Fruit fly (Drosophila melanogaster) whole organism, pupa: ENCODE data around the gene cDIP.

Experiments used
- CG10348 ChIP-seq: fragments of 200-800 bp; sonication (Bioruptor generic); IDR thresholded peaks from 2 replicates; pipeline ENCODE4 v1.3.6; 2022; ENCODE audit warnings: missing biosample characterization, missing genetic modification characterization
- CG12605 ChIP-seq: fragments of 200-800 bp; sonication (Bioruptor generic); IDR thresholded peaks from 2 replicates; pipeline ENCODE4 v1.3.6; 2022; ENCODE audit warnings: missing biosample characterization, missing genetic modification characterization
- CG13204 ChIP-seq: fragments of 200-800 bp; sonication (Bioruptor generic); optimal IDR thresholded peaks from 2 replicates; lab custom pipeline; 2018; ENCODE audit warnings: missing biosample characterization, mild to moderate bottlenecking, missing genetic modification characterization, moderate library complexity
- CG14655 ChIP-seq: fragments of 200-800 bp; sonication (Bioruptor generic); optimal IDR thresholded peaks from 3 replicates; lab custom pipeline; 2017; ENCODE audit warnings: mild to moderate bottlenecking, missing biosample characterization, missing genetic modification reagents, missing genetic modification characterization
- CG15710 ChIP-seq: fragments of 200-800 bp; sonication (Bioruptor generic); optimal IDR thresholded peaks from 2 replicates; lab custom pipeline; 2018; ENCODE audit warnings: missing biosample characterization, mild to moderate bottlenecking, missing genetic modification characterization, moderate library complexity
- CG17806 ChIP-seq: fragments of 200-800 bp; sonication (Bioruptor generic); optimal IDR thresholded peaks from 2 replicates; lab custom pipeline; 2018; ENCODE audit warnings: missing biosample characterization, mild to moderate bottlenecking, missing genetic modification characterization, moderate library complexity
- CG32121 ChIP-seq: fragments of 200-800 bp; sonication (Bioruptor generic); IDR thresholded peaks from 2 replicates; pipeline ENCODE4 v1.3.6; 2022; ENCODE audit warnings: missing biosample characterization, missing genetic modification characterization
- CG34367 ChIP-seq: fragments of 200-800 bp; sonication (Bioruptor generic); optimal IDR thresholded peaks from 2 replicates; lab custom pipeline; 2018; ENCODE audit warnings: missing biosample characterization, mild to moderate bottlenecking, missing genetic modification characterization
- CG4496 ChIP-seq: fragments of 200-800 bp; sonication (Bioruptor generic); IDR thresholded peaks from 3 replicates; pipeline ENCODE4 v1.3.6; 2022; ENCODE audit warnings: missing biosample characterization, missing genetic modification characterization
- CG8159 ChIP-seq: fragments of 200-800 bp; sonication (Bioruptor generic); optimal IDR thresholded peaks from 3 replicates; lab custom pipeline; 2018; ENCODE audit warnings: missing biosample characterization, mild to moderate bottlenecking, missing genetic modification characterization, moderate library complexity
- CG8301 ChIP-seq: fragments of 200-800 bp; sonication (Bioruptor generic); optimal IDR thresholded peaks from 2 replicates; lab custom pipeline; 2018; ENCODE audit warnings: missing biosample characterization, mild to moderate bottlenecking, missing genetic modification characterization
- CG9948 ChIP-seq: fragments of 200-800 bp; sonication (Bioruptor generic); optimal IDR thresholded peaks from 2 replicates; lab custom pipeline; 2018; ENCODE audit warnings: missing biosample characterization, mild to moderate bottlenecking, missing genetic modification characterization, moderate library complexity
- D1 ChIP-seq: fragments of 200-800 bp; sonication (Bioruptor generic); optimal IDR thresholded peaks from 2 replicates; lab custom pipeline; 2018; ENCODE audit warnings: missing biosample characterization, mild to moderate bottlenecking, missing genetic modification characterization, moderate library complexity
- EcR ChIP-seq: fragments of 200-800 bp; sonication (Bioruptor generic); optimal IDR thresholded peaks from 3 replicates; lab custom pipeline; 2019; ENCODE audit warnings: missing biosample characterization, missing genetic modification characterization, mild to moderate bottlenecking, moderate library complexity, missing genetic modification reagents
- Ets98B ChIP-seq: fragments of 200-800 bp; sonication (Bioruptor generic); IDR thresholded peaks from 2 replicates; pipeline ENCODE4 v1.3.6; 2022; ENCODE audit warnings: missing biosample characterization, missing genetic modification characterization
- Pif1A ChIP-seq: fragments of 200-800 bp; sonication (Bioruptor generic); optimal IDR thresholded peaks from 3 replicates; lab custom pipeline; 2016; ENCODE audit warnings: missing biosample characterization, missing genetic modification characterization
- Pif1B ChIP-seq: fragments of 200-800 bp; sonication (Bioruptor generic); optimal IDR thresholded peaks from 3 replicates; lab custom pipeline; 2016; ENCODE audit warnings: missing biosample characterization, missing genetic modification characterization
- Snoo ChIP-seq: fragments of 200-800 bp; sonication (Bioruptor generic); optimal IDR thresholded peaks from 3 replicates; lab custom pipeline; 2017; ENCODE audit warnings: missing biosample characterization, mild to moderate bottlenecking, missing genetic modification characterization, inconsistent platforms
- fd96Ca ChIP-seq: fragments of 200-800 bp; sonication (Bioruptor generic); IDR thresholded peaks from 3 replicates; pipeline ENCODE4 v1.3.6; 2022; ENCODE audit warnings: missing biosample characterization, missing genetic modification characterization
- gl ChIP-seq: fragments of 200-800 bp; sonication (Bioruptor generic); optimal IDR thresholded peaks from 2 replicates; lab custom pipeline; 2018; ENCODE audit warnings: missing biosample characterization, mild to moderate bottlenecking, missing genetic modification characterization
- rn ChIP-seq: fragments of 200-800 bp; sonication (Bioruptor generic); IDR thresholded peaks from 2 replicates; pipeline ENCODE4 v1.3.6; 2022; ENCODE audit warnings: missing biosample characterization, missing genetic modification characterization

cDIP gene

DNA sequence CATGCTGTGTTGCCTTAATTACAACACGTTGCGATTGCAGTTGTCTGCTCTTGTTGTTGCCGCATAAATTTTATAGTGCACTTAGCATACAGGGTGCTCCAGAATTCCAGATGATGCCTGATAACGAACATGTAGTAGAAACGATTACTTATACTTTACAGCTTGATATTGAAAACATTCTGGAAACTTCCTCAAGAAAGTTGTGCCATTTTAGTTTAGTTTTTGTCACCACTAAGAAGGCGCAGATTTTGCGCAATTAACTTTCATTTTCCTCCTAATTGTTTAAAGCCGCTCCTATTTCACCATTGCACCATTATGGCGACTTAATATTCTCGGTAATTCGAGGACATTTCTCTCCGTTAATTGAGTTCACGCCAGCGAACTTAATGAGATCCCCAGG, 31.4 kb upstream of the cDIP start:
- no peak for TF ChIP-seq gl (tag; lab: Kevin White, UChicago)
- TF ChIP-seq CG34367 (tag; lab: Kevin White, UChicago), result no peak
- TF ChIP-seq CG8159 (tag; lab: Kevin White, UChicago), result peak; percentile 46
- no peak for TF ChIP-seq D1 (tag; lab: Kevin White, UChicago)
- TF ChIP-seq Ets98B (GFP tag; lab: Robert Waterston, UW), result no peak
- peak; percentile 22 for TF ChIP-seq CG13204
- no peak for TF ChIP-seq CG10348 (GFP tag; lab: Robert Waterston, UW)
- no peak for TF ChIP-seq CG8301 (tag; lab: Kevin White, UChicago)
- peak; percentile 31 for TF ChIP-seq CG9948 (tag; lab: Kevin White, UChicago)
- TF ChIP-seq Pif1A, result peak; percentile 4
- TF ChIP-seq CG32121 (GFP tag; lab: Robert Waterston, UW), result no peak
- peak; percentile 37 for TF ChIP-seq CG15710 (tag; lab: Kevin White, UChicago)
- no peak for TF ChIP-seq rn (GFP tag; lab: Robert Waterston, UW)
- no peak for TF ChIP-seq CG4496 (GFP tag; lab: Robert Waterston, UW)
- TF ChIP-seq CG17806 (tag; lab: Kevin White, UChicago), result peak; percentile 30
- TF ChIP-seq fd96Ca, result no peak
- TF ChIP-seq EcR (GFP tag; lab: Kevin White, UChicago), result no peak
- TF ChIP-seq CG14655 (GFP tag; lab: Kevin White, UChicago), result no peak
- TF ChIP-seq Pif1B (GFP tag; lab: Kevin White, UChicago), result peak; percentile 5
- no peak for TF ChIP-seq Snoo
- no peak for TF ChIP-seq CG12605 (GFP tag; lab: Robert Waterston, UW)

DNA sequence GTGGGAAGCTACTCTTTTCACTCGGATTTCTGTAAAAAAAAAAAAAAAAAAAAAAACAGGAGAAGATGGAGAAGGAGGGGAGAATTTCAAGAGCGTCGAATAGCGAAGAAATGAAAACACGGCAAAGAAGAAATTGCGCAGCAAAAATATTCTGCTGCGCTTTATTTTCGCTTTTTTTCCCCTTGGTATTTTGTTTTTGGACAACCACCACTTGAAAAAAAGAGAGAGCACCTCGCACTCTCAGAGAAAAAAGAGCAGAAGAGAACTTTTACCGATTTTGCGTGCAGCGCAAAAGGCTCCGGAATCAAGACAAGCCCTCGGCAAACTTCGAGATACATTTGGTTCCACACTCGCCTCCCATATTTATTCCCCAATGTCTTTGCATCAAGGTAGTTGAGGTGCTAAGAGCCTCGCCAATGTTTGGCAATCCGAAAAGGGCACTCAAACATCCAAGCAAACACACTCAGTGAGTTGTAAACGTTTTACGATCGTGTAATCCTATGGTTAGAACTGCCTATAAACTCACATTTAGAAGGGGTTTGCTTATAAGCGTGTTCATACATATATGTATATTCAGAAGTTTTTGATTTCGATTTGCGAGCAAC, 30.0 kb upstream of the cDIP start:
- peak; percentile 22 for TF ChIP-seq Snoo
- no peak for TF ChIP-seq CG4496 (GFP tag; lab: Robert Waterston, UW)
- no peak for TF ChIP-seq CG10348 (GFP tag; lab: Robert Waterston, UW)
- peak; percentile 15 for TF ChIP-seq CG13204
- TF ChIP-seq CG12605 (GFP tag; lab: Robert Waterston, UW), result no peak
- no peak for TF ChIP-seq CG32121 (GFP tag; lab: Robert Waterston, UW)

DNA sequence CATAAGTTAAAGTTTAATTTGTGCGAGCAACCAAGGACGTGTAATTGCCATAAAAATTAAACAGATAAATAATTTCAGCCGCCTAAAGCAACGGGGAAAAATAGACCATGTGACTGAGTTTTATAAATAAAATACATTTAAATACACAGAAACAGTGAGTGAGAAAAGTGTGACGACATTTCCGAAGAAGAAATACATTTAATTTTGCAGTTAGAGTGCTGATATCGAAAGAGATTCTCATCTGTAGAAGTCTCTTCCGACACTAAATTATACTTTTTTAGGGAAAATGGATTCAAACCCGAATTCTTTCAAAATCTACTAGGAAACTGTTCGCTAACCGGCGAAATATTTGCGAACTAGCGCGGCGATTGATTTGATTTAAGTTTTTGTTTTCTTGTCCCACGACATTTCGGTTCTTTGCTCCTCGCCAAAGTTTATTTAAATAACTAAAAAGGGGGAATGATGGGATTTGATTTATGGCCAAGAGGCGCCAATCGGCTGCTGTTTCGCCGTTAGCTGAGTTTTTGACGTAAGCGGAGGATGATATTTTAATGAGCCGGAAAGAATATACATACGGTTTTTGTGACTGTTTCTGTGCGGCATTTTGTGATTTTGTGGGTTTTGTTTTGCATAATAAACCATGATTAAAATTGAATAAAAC, 28.8 kb upstream of the cDIP start:
- no peak for TF ChIP-seq EcR (GFP tag; lab: Kevin White, UChicago)
- no peak for TF ChIP-seq CG15710 (tag; lab: Kevin White, UChicago)
- TF ChIP-seq CG13204, result no peak
- TF ChIP-seq gl (tag; lab: Kevin White, UChicago), result no peak
- TF ChIP-seq CG8301 (tag; lab: Kevin White, UChicago), result no peak
- TF ChIP-seq CG14655 (GFP tag; lab: Kevin White, UChicago), result no peak
- TF ChIP-seq fd96Ca, result no peak
- TF ChIP-seq CG17806 (tag; lab: Kevin White, UChicago), result no peak
- TF ChIP-seq CG10348 (GFP tag; lab: Robert Waterston, UW), result no peak
- TF ChIP-seq Pif1A, result no peak
- TF ChIP-seq Pif1B (GFP tag; lab: Kevin White, UChicago), result no peak
- no peak for TF ChIP-seq D1 (tag; lab: Kevin White, UChicago)
- TF ChIP-seq rn (GFP tag; lab: Robert Waterston, UW), result no peak
- TF ChIP-seq CG34367 (tag; lab: Kevin White, UChicago), result no peak
- no peak for TF ChIP-seq CG8159 (tag; lab: Kevin White, UChicago)
- TF ChIP-seq Ets98B (GFP tag; lab: Robert Waterston, UW), result no peak
- TF ChIP-seq CG9948 (tag; lab: Kevin White, UChicago), result no peak
- no peak for TF ChIP-seq CG12605 (GFP tag; lab: Robert Waterston, UW)
- no peak for TF ChIP-seq Snoo
- TF ChIP-seq CG32121 (GFP tag; lab: Robert Waterston, UW), result no peak

DNA sequence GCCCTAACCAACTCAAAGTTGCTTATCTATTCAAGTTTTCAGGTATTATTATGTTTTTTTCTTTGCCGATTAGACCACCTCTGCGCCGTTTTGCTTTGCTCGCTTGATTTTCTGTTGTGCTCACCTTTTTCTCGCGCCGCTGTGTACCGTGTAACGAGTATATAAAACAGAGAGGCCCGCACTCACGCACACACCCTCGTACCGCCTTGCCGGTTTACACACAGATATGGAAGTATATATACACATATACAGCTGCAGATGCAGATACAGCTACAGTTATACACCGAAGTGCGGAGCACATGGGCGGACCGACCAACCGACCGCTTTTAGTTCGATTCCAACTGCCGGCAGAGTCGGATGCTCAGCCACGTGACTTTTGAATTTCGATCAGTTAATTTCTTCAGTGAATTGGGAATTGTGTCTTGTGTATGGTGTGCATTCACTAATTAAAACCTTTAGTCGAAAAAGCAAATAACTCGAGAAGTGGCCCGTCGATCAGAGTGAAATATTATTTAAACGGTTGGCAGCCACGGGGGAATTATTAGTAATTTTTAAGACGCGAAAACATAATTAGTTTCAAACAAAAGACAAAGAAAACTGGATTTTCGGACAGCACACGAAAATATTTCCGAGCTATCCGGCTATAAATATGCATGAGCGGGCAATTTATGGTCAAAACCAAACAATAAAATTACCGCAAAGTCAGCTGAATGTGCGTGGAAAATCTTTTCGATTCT, 27.8 kb upstream of the cDIP start:
- TF ChIP-seq fd96Ca (no peak), CG9948 (tag; lab: Kevin White, UChicago) (no peak), CG12605 (GFP tag; lab: Robert Waterston, UW) (0 out of 2 replicates have a peak, but pooled peaks have one; percentile 23), CG32121 (GFP tag; lab: Robert Waterston, UW) (peak; percentile 69; the same call in 1 of the 2 replicates), D1 (tag; lab: Kevin White, UChicago) (peak; percentile 33), CG8301 (tag; lab: Kevin White, UChicago) (no peak), EcR (GFP tag; lab: Kevin White, UChicago) (peak; percentile 64), CG4496 (GFP tag; lab: Robert Waterston, UW) (peak; percentile 44; the same call in 1 of the 3 replicates), Pif1A (peak; percentile 8), Ets98B (GFP tag; lab: Robert Waterston, UW) (peak; percentile 39; the same call in 1 of the 2 replicates), Pif1B (GFP tag; lab: Kevin White, UChicago) (peak; percentile 44), rn (GFP tag; lab: Robert Waterston, UW) (no peak), CG13204 (peak; percentile 100), gl (tag; lab: Kevin White, UChicago) (no peak), CG34367 (tag; lab: Kevin White, UChicago) (no peak)
- TF ChIP-seq, all 21 proteins: peak for 9
